Fruit fly (Drosophila melanogaster) whole organism, embryonic: Measurements from ENCODE around the gene gpp.
A peak's percentile ranks its signal among the peaks of the same experiment; 100 is the strongest.

ENCODE experiments used
- Asciz ChIP-seq: fragments of 200-800 bp; sonication (Bioruptor generic); optimal IDR thresholded peaks from 2 replicates; lab custom pipeline; 2017; ENCODE audit warnings: missing biosample characterization, mild to moderate bottlenecking, missing genetic modification characterization, missing genetic modification reagents
- BEAF-32 ChIP-seq: fragments of 200-800 bp; sonication (Bioruptor generic); optimal IDR thresholded peaks from 3 replicates; lab custom pipeline; 2017; ENCODE audit warnings: missing biosample characterization, missing genetic modification characterization, mild to moderate bottlenecking, moderate library complexity, missing genetic modification reagents
- BtbVII ChIP-seq: fragments of 200-800 bp; sonication (Bioruptor generic); optimal IDR thresholded peaks from 3 replicates; lab custom pipeline; 2017; ENCODE audit warnings: missing biosample characterization, mild to moderate bottlenecking, missing genetic modification characterization
- CG1024 ChIP-seq: fragments of 200-800 bp; sonication (Bioruptor generic); IDR thresholded peaks from 2 replicates; pipeline ENCODE4 v1.3.6; 2022; ENCODE audit warnings: missing biosample characterization, missing genetic modification characterization
- CG10979 ChIP-seq: fragments of 200-800 bp; sonication (Bioruptor generic); optimal IDR thresholded peaks from 2 replicates; lab custom pipeline; 2018; ENCODE audit warnings: missing biosample characterization, mild to moderate bottlenecking, missing genetic modification characterization, moderate library complexity
- CG12071 ChIP-seq: fragments of 200-800 bp; sonication (Bioruptor generic); optimal IDR thresholded peaks from 3 replicates; lab custom pipeline; 2018; ENCODE audit warnings: missing biosample characterization, mild to moderate bottlenecking, missing genetic modification characterization
- CG17385 ChIP-seq: fragments of 200-800 bp; sonication (Bioruptor generic); optimal IDR thresholded peaks from 3 replicates; lab custom pipeline; 2018; ENCODE audit warnings: missing biosample characterization, mild to moderate bottlenecking, missing genetic modification characterization
- CG2199 ChIP-seq: fragments of 200-800 bp; sonication (Bioruptor generic); IDR thresholded peaks from 3 replicates; pipeline ENCODE4 v1.3.6; 2022; ENCODE audit warnings: missing biosample characterization, missing genetic modification characterization
- CG2202 ChIP-seq: fragments of 200-800 bp; sonication (Bioruptor generic); optimal IDR thresholded peaks from 2 replicates; lab custom pipeline; 2018; ENCODE audit warnings: missing biosample characterization, mild to moderate bottlenecking, missing genetic modification characterization
- CG2678 ChIP-seq: fragments of 200-800 bp; sonication (Bioruptor generic); optimal IDR thresholded peaks from 3 replicates; lab custom pipeline; 2019; ENCODE audit warnings: missing biosample characterization, mild to moderate bottlenecking, missing genetic modification characterization, moderate library complexity
- CG2712 ChIP-seq: fragments of 200-800 bp; optimal IDR thresholded peaks from 3 replicates; lab custom pipeline; 2019; ENCODE audit warnings: missing biosample characterization, mild to moderate bottlenecking, missing genetic modification characterization, moderate library complexity
- CG30403 ChIP-seq: fragments of 200-800 bp; sonication (Bioruptor generic); optimal IDR thresholded peaks from 3 replicates; lab custom pipeline; 2016; ENCODE audit warnings: missing biosample characterization, missing genetic modification characterization
- CG33213 ChIP-seq: fragments of 200-800 bp; sonication (Bioruptor generic); optimal IDR thresholded peaks from 3 replicates; lab custom pipeline; 2016; ENCODE audit warnings: missing biosample characterization, missing genetic modification characterization
- CG4820 ChIP-seq: fragments of 200-800 bp; sonication (Bioruptor generic); optimal IDR thresholded peaks from 3 replicates; lab custom pipeline; 2016; ENCODE audit warnings: missing biosample characterization, missing genetic modification characterization
- CG5953 ChIP-seq: fragments of 200-800 bp; sonication (Bioruptor generic); IDR thresholded peaks from 2 replicates; pipeline ENCODE4 v1.3.6; 2022; ENCODE audit warnings: missing biosample characterization, missing genetic modification characterization
- CG6272 ChIP-seq: fragments of 200-800 bp; sonication (Bioruptor generic); IDR thresholded peaks from 2 replicates; pipeline ENCODE4 v1.3.6; 2022; ENCODE audit warnings: missing biosample characterization, missing genetic modification characterization
- CG6791 ChIP-seq: fragments of 200-800 bp; sonication (Bioruptor generic); IDR thresholded peaks from 3 replicates; pipeline ENCODE4 v1.3.6; 2022; ENCODE audit warnings: missing biosample characterization, missing genetic modification characterization; ENCODE audit not compliant: partially characterized antibody
- CG7745 ChIP-seq: fragments of 200-800 bp; sonication (Bioruptor generic); optimal IDR thresholded peaks from 2 replicates; lab custom pipeline; 2018; ENCODE audit warnings: missing biosample characterization, mild to moderate bottlenecking, missing genetic modification characterization, moderate library complexity
- CG7987 ChIP-seq: fragments of 200-800 bp; sonication (Bioruptor generic); optimal IDR thresholded peaks from 2 replicates; lab custom pipeline; 2018; ENCODE audit warnings: missing biosample characterization, mild to moderate bottlenecking, missing genetic modification characterization, moderate library complexity
- CG9609 ChIP-seq: fragments of 200-800 bp; sonication (Bioruptor generic); optimal IDR thresholded peaks from 3 replicates; lab custom pipeline; 2016; ENCODE audit warnings: missing biosample characterization, missing genetic modification characterization
- CoRest ChIP-seq: fragments of 200-800 bp; sonication (Bioruptor generic); optimal IDR thresholded peaks from 3 replicates; lab custom pipeline; 2018; ENCODE audit warnings: missing biosample characterization, mild to moderate bottlenecking, missing genetic modification characterization, moderate library complexity
- D ChIP-seq, 2 experiments: fragments of 200-800 bp in 1 of 2; fragments of >200 bp in 1 of 2; sonication (Bioruptor generic) in 1 of 2; optimal IDR thresholded peaks; 2 replicates in 1 of 2; 3 replicates in 1 of 2; lab custom pipeline; 2017; ENCODE audit warnings: mild to moderate bottlenecking in 1 of 2, missing biosample characterization in 1 of 2, missing genetic modification characterization in 1 of 2, missing genetic modification reagents in 1 of 2
- Deaf1 ChIP-seq: fragments of 200-800 bp; optimal IDR thresholded peaks from 3 replicates; lab custom pipeline; 2019; ENCODE audit warnings: missing biosample characterization, mild to moderate bottlenecking, missing genetic modification characterization, moderate library complexity
- Fer3 ChIP-seq: fragments of 200-800 bp; sonication (Bioruptor generic); optimal IDR thresholded peaks from 2 replicates; lab custom pipeline; 2018; ENCODE audit warnings: missing biosample characterization, mild to moderate bottlenecking, missing genetic modification characterization, moderate library complexity
- Hr3 ChIP-seq: fragments of 200-800 bp; sonication (Bioruptor generic); optimal IDR thresholded peaks from 3 replicates; lab custom pipeline; 2016; ENCODE audit warnings: missing biosample characterization, missing genetic modification characterization
- Kr ChIP-seq: fragments of 200-800 bp; sonication (Bioruptor generic); optimal IDR thresholded peaks from 2 replicates; lab custom pipeline; 2017; ENCODE audit warnings: missing biosample characterization, mild to moderate bottlenecking, missing genetic modification characterization
- Myb ChIP-seq: fragments of 200-800 bp; sonication (Bioruptor generic); optimal IDR thresholded peaks from 2 replicates; lab custom pipeline; 2016; ENCODE audit warnings: missing biosample characterization, missing genetic modification characterization
- Scr ChIP-seq: fragments of 200-800 bp; sonication (Bioruptor generic); IDR thresholded peaks from 2 replicates; pipeline ENCODE4 v1.3.6; 2022; ENCODE audit warnings: missing biosample characterization, missing genetic modification characterization; ENCODE audit not compliant: partially characterized antibody
- Side ChIP-seq: fragments of 200-800 bp; sonication (Bioruptor generic); optimal IDR thresholded peaks from 2 replicates; lab custom pipeline; 2016; ENCODE audit warnings: missing biosample characterization, missing genetic modification characterization
- Six4 ChIP-seq: fragments of 200-800 bp; sonication (Bioruptor generic); optimal IDR thresholded peaks from 2 replicates; lab custom pipeline; 2016; ENCODE audit warnings: missing biosample characterization, missing genetic modification characterization
- Sox102F ChIP-seq: fragments of 200-800 bp; sonication (Bioruptor generic); optimal IDR thresholded peaks from 2 replicates; lab custom pipeline; 2018; ENCODE audit warnings: missing biosample characterization, mild to moderate bottlenecking, missing genetic modification characterization, moderate library complexity
- aop ChIP-seq: fragments of 200-800 bp; sonication (Bioruptor generic); IDR thresholded peaks from 2 replicates; pipeline ENCODE4 v1.3.6; 2022; ENCODE audit warnings: missing biosample characterization, missing genetic modification characterization
- az2 ChIP-seq: fragments of 200-800 bp; sonication (Bioruptor generic); optimal IDR thresholded peaks from 3 replicates; lab custom pipeline; 2016; ENCODE audit warnings: missing biosample characterization, missing genetic modification characterization
- bsh ChIP-seq, 2 experiments: fragments of 200-800 bp; sonication (Bioruptor generic); optimal IDR thresholded peaks; 2 replicates each; lab custom pipeline; 2017 to 2018; ENCODE audit warnings: mild to moderate bottlenecking in 2 of 2, missing biosample characterization in 2 of 2, missing genetic modification characterization in 2 of 2, moderate library complexity in 1 of 2
- dysf ChIP-seq: fragments of 200-800 bp; sonication (Bioruptor generic); IDR thresholded peaks from 3 replicates; pipeline ENCODE4 v1.3.6; 2022; ENCODE audit warnings: missing biosample characterization, missing genetic modification characterization
- grau ChIP-seq: fragments of 200-800 bp; optimal IDR thresholded peaks from 3 replicates; lab custom pipeline; 2019; ENCODE audit warnings: missing biosample characterization, mild to moderate bottlenecking, missing genetic modification characterization, moderate library complexity
- jing ChIP-seq: fragments of 200-800 bp; sonication (Bioruptor generic); optimal IDR thresholded peaks from 2 replicates; lab custom pipeline; 2018; ENCODE audit warnings: missing biosample characterization, mild to moderate bottlenecking, missing genetic modification characterization
- nerfin-1 ChIP-seq: fragments of 200-800 bp; sonication (Bioruptor generic); optimal IDR thresholded peaks from 3 replicates; lab custom pipeline; 2019; ENCODE audit warnings: missing biosample characterization, mild to moderate bottlenecking, missing genetic modification characterization, moderate library complexity
- nom ChIP-seq: fragments of 200-800 bp; sonication (Bioruptor generic); optimal IDR thresholded peaks from 2 replicates; lab custom pipeline; 2017; ENCODE audit warnings: missing biosample characterization, missing genetic modification characterization, mild to moderate bottlenecking, moderate library complexity, missing genetic modification reagents
- oc ChIP-seq: fragments of 200-800 bp; sonication (Bioruptor generic); optimal IDR thresholded peaks from 2 replicates; lab custom pipeline; 2018; ENCODE audit warnings: missing biosample characterization, mild to moderate bottlenecking, missing genetic modification characterization, moderate library complexity
- pita ChIP-seq: fragments of 200-800 bp; sonication (Bioruptor generic); optimal IDR thresholded peaks from 2 replicates; lab custom pipeline; 2017; ENCODE audit warnings: missing biosample characterization, mild to moderate bottlenecking, missing genetic modification characterization
- ranshi ChIP-seq: fragments of 200-800 bp; sonication (Bioruptor generic); IDR thresholded peaks from 2 replicates; pipeline ENCODE4 v1.3.6; 2022; ENCODE audit warnings: missing biosample characterization, missing genetic modification characterization
- sc ChIP-seq, 3 experiments: fragments of >200 bp in 2 of 3; fragments of 200-800 bp in 1 of 3; sonication (Bioruptor generic) in 1 of 3; optimal IDR thresholded peaks; 2 replicates in 2 of 3; 3 replicates in 1 of 3; lab custom pipeline; 2017; ENCODE audit warnings: mild to moderate bottlenecking in 1 of 3, missing biosample characterization in 1 of 3, missing genetic modification characterization in 1 of 3, missing genetic modification reagents in 1 of 3
- scrt ChIP-seq: fragments of 200-800 bp; sonication (Bioruptor generic); optimal IDR thresholded peaks from 2 replicates; lab custom pipeline; 2018; ENCODE audit warnings: missing biosample characterization, mild to moderate bottlenecking, missing genetic modification characterization, moderate library complexity
- tup ChIP-seq: fragments of 200-800 bp; sonication (Bioruptor generic); optimal IDR thresholded peaks from 2 replicates; lab custom pipeline; 2016; ENCODE audit warnings: missing biosample characterization, mild to moderate bottlenecking, missing genetic modification characterization, moderate library complexity
- tx ChIP-seq: fragments of 200-800 bp; sonication (Bioruptor generic); optimal IDR thresholded peaks from 2 replicates; lab custom pipeline; 2016; ENCODE audit warnings: missing biosample characterization, missing genetic modification characterization
- wor ChIP-seq: fragments of 200-800 bp; sonication (Bioruptor generic); IDR thresholded peaks from 2 replicates; pipeline ENCODE4 v1.3.6; 2022; ENCODE audit warnings: missing biosample characterization, missing genetic modification characterization
- z ChIP-seq: fragments of 200-800 bp; sonication (Bioruptor generic); IDR thresholded peaks from 3 replicates; pipeline ENCODE4 v1.3.6; 2022; ENCODE audit warnings: missing biosample characterization, missing genetic modification characterization

The gpp gene

dm6 chr3R:6409153-6409571 lies 2.5 kb downstream of the gpp start (continued):
- TF ChIP-seq CG2202 (tag; lab: Kevin White, UChicago): no peak
- TF ChIP-seq Hr3 (GFP tag; lab: Kevin White, UChicago): no peak
- TF ChIP-seq CG30403 (GFP tag; lab: Kevin White, UChicago): no peak
- 0 out of 2 replicates have a peak, but pooled peaks have one; percentile 30 for TF ChIP-seq CG1024
- TF ChIP-seq CoRest (tag; lab: Kevin White, UChicago): no peak
- peak; percentile 0 for TF ChIP-seq D (optimal IDR thresholded peaks at IDR 0.05; lab: Kevin White, UChicago)
- no peak for TF ChIP-seq D (GFP tag; optimal IDR thresholded peaks at IDR 0.05; lab: Kevin White, UChicago)
- no peak for TF ChIP-seq CG33213
- TF ChIP-seq Six4 (GFP tag; lab: Kevin White, UChicago): no peak
- no peak for TF ChIP-seq CG4820 (GFP tag; lab: Kevin White, UChicago)
- no peak for TF ChIP-seq ranshi (GFP tag; lab: Robert Waterston, UW)
- TF ChIP-seq nerfin-1: peak; percentile 6
- peak; percentile 87 for TF ChIP-seq nom (GFP tag; lab: Kevin White, UChicago)
- TF ChIP-seq oc (tag; lab: Kevin White, UChicago): peak; percentile 48
- peak; percentile 10 for TF ChIP-seq Side (GFP tag; lab: Kevin White, UChicago)
- TF ChIP-seq CG7745: peak; percentile 23
- peak; percentile 66; the same call in 1 of the 3 replicates for TF ChIP-seq CG2199
- TF ChIP-seq Asciz (GFP tag; lab: Kevin White, UChicago): no peak
- TF ChIP-seq z (GFP tag; lab: Robert Waterston, UW): 0 out of 3 replicates have a peak, but pooled peaks have one; percentile 27
- TF ChIP-seq tup (GFP tag; lab: Kevin White, UChicago): no peak
- peak; percentile 13 for TF ChIP-seq CG2712 (tag; lab: Kevin White, UChicago)
- TF ChIP-seq tx: no peak
- no peak for TF ChIP-seq CG6272 (GFP tag; lab: Robert Waterston, UW)
- no peak for TF ChIP-seq wor (GFP tag; lab: Robert Waterston, UW)
- no peak for TF ChIP-seq scrt (GFP tag; lab: Kevin White, UChicago)
- no peak for TF ChIP-seq jing (GFP tag; lab: Kevin White, UChicago)
- TF ChIP-seq CG17385 (GFP tag; lab: Kevin White, UChicago): peak; percentile 89
- TF ChIP-seq CG7987 (GFP tag; lab: Kevin White, UChicago): no peak
- no peak for TF ChIP-seq BtbVII
- TF ChIP-seq CG2678: peak; percentile 8
- TF ChIP-seq aop: no peak
- TF ChIP-seq, all 482 proteins: peak for 54

dm6 chr3R:6410412-6411225 lies 4.0 kb downstream of the gpp start:
- TF ChIP-seq CG6791 (GFP tag; lab: Robert Waterston, UW) (no peak), Fer3 (tag; lab: Kevin White, UChicago) (peak; percentile 81), Sox102F (GFP tag; lab: Kevin White, UChicago) (peak; percentile 88), bsh (GFP tag; optimal IDR thresholded peaks at IDR 0.05; lab: Kevin White, UChicago) (peak; percentile 51 to 84), Scr (GFP tag; lab: Robert Waterston, UW) (no peak), sc (optimal IDR thresholded peaks at IDR 0.05; lab: Kevin White, UChicago) (no peak), sc (GFP tag; optimal IDR thresholded peaks at IDR 0.05; lab: Kevin White, UChicago) (peak; percentile 81), az2 (GFP tag; lab: Kevin White, UChicago) (peak; percentile 89), Myb (GFP tag; lab: Kevin White, UChicago) (peak; percentile 65), BEAF-32 (GFP tag; lab: Kevin White, UChicago) (no peak), Deaf1 (tag; lab: Kevin White, UChicago) (peak; percentile 72), grau (peak; percentile 91), CG12071 (GFP tag; lab: Kevin White, UChicago) (peak; percentile 75), pita (no peak), CG9609 (GFP tag; lab: Kevin White, UChicago) (peak; percentile 85), CG10979 (tag; lab: Kevin White, UChicago) (peak; percentile 89), dysf (GFP tag; lab: Robert Waterston, UW) (peak; percentile 83), Kr (GFP tag; lab: Kevin White, UChicago) (peak; percentile 23), CG5953 (peak; percentile 30; the same call in 1 of the 2 replicates)
